Worm (Caenorhabditis elegans) whole organism, L3 larva: ENCODE data around the gene R08A2.1.

Source experiments
- R02D3.7 ChIP-seq: fragments of 150-350 bp; optimal IDR thresholded peaks from 2 replicates; lab custom pipeline; 2014; ENCODE audit warnings: missing biosample characterization, missing genetic modification characterization
- ceh-16 ChIP-seq: sonication (generic microtip); optimal IDR thresholded peaks from 2 replicates; lab custom pipeline; 2017; ENCODE audit warnings: missing biosample characterization, missing genetic modification characterization
- fkh-2 ChIP-seq: fragments of 150-350 bp; optimal IDR thresholded peaks from 2 replicates; lab custom pipeline; 2014; ENCODE audit warnings: missing biosample characterization, missing genetic modification reagents, missing genetic modification characterization
- nhr-12 ChIP-seq: fragments of 150-350 bp; optimal IDR thresholded peaks from 2 replicates; lab custom pipeline; 2014; ENCODE audit warnings: missing biosample characterization, missing genetic modification characterization
- nhr-23 ChIP-seq: fragments of 150-350 bp; optimal IDR thresholded peaks from 2 replicates; lab custom pipeline; 2014; ENCODE audit warnings: missing biosample characterization, missing genetic modification reagents, missing genetic modification characterization
- nhr-76 ChIP-seq: fragments of 150-350 bp; sonication (generic microtip); optimal IDR thresholded peaks from 5 replicates; lab custom pipeline; 2014; ENCODE audit warnings: missing biosample characterization, missing genetic modification characterization
- pha-4 ChIP-seq: fragments of 150-350 bp; optimal IDR thresholded peaks from 2 replicates; lab custom pipeline; 2014; ENCODE audit warnings: missing biosample characterization, missing genetic modification reagents, missing genetic modification characterization
- snpc-4 ChIP-seq: fragments of 150-350 bp; optimal IDR thresholded peaks from 2 replicates; lab custom pipeline; 2014; ENCODE audit warnings: missing biosample characterization, missing genetic modification characterization

DNA sequence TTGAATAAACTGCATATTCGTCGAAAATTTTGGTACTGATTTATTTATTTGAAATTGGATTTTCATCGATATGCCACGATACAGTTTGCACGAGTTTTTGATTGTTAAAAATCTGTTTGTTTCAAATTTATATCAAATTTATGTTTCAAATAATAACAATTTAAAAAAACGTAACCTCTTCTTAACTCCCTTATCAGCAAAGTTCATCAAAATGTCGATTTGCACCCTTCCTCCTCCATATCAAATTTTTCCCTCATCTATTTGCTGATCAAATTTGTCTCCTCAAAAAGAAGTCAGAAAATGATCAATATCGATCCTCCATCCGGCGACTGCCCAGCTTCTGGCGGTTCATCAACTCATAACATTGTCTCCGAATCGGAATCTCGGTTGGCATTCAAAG is 8.3 kb downstream of the R08A2.1 start, which contains the start of gene ssp-33:
- no peak for TF ChIP-seq nhr-76 (tag; lab: Kevin White, UChicago)
- TF ChIP-seq ceh-16 (tag; lab: Kevin White, UChicago) = no peak
- no peak for TF ChIP-seq R02D3.7 (tag; lab: Kevin White, UChicago)
- TF ChIP-seq nhr-23 (tag; lab: Kevin White, UChicago) = no peak
- TF ChIP-seq fkh-2 (tag; lab: Kevin White, UChicago) = no peak
- TF ChIP-seq nhr-12 (tag; lab: Kevin White, UChicago) = no peak
- TF ChIP-seq snpc-4 (tag; lab: Kevin White, UChicago) = no peak
- no peak for TF ChIP-seq pha-4 (tag; lab: Kevin White, UChicago)
